Fruit fly (Drosophila melanogaster) Kc167 (cell line): ENCODE data around the gene Atpalpha.

Experiments used
- Myc ChIP-seq: fragments of >200 bp; optimal IDR thresholded peaks from 2 replicates; lab custom pipeline; 2017; ENCODE audit warnings: missing external identifiers
- h ChIP-seq: fragments of >200 bp; optimal IDR thresholded peaks from 3 replicates; lab custom pipeline; 2018; ENCODE audit warnings: missing external identifiers
- insv ChIP-seq: fragments of >200 bp; optimal IDR thresholded peaks from 3 replicates; lab custom pipeline; 2018; ENCODE audit warnings: missing external identifiers
- psq ChIP-seq: fragments of >200 bp; optimal IDR thresholded peaks from 2 replicates; lab custom pipeline; 2017; ENCODE audit warnings: missing external identifiers
- ttk ChIP-seq: sonication (Bioruptor generic); optimal IDR thresholded peaks from 2 replicates; lab custom pipeline; 2017; ENCODE audit warnings: missing external identifiers

DNA sequence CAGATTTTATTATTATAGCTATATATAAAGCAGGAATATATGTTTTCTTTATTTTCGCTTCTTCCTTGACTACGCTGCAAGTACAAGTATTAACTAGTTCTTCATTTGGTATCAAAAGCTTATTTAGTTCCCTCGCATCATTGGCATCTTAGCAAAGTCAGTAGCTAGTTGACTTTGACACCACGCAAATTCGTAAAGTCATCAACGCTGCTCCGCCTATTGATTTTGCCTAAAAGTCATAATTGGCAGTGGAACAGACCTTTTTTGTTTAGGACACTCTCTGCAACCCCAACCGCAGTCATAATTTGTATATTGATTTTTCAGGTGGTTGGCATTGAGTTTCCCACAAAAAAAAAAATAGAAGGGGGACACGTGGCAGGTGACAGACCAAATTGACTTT lies 6.6 kb downstream of the Atpalpha start:
- TF ChIP-seq ttk (lab: Kevin White, UChicago) (no peak), insv (lab: Kevin White, UChicago) (no peak), h (lab: Kevin White, UChicago) (no peak), Myc (no peak), psq (lab: Kevin White, UChicago) (no peak)
